Fruit fly (Drosophila melanogaster): ENCODE measurements around the gene Six4.

Gene Six4

dm6 chr3L:20778224-20779063 lies 14.1 kb downstream of the Six4 start, which contains the start of the genes Pex16 and Pex14 (continued):
- TF ChIP-seq Scr (GFP tag; IDR thresholded peaks at IDR 0.05; ENCODE audit: partially characterized antibody) = no peak
- TF ChIP-seq CG12155 (GFP tag; optimal IDR thresholded peaks at IDR 0.05) = peak; percentile 74
- no peak for TF ChIP-seq D19A (tag; optimal IDR thresholded peaks at IDR 0.05)
- peak; percentile 66; the same call in 1 of the 3 replicates for TF ChIP-seq CG3726 (GFP tag; IDR thresholded peaks at IDR 0.05)
- TF ChIP-seq Stat92E (GFP tag; optimal IDR thresholded peaks at IDR 0.05) = no peak
- no peak for TF ChIP-seq ham (GFP tag; IDR thresholded peaks at IDR 0.05)
- TF ChIP-seq CG15696 (tag; optimal IDR thresholded peaks at IDR 0.05) = peak; percentile 61
- TF ChIP-seq eve (GFP tag; optimal IDR thresholded peaks at IDR 0.05) = no peak
- TF ChIP-seq CG4617 (GFP tag; optimal IDR thresholded peaks at IDR 0.05; ENCODE audit: borderline replicate concordance) = peak; percentile 68
- no peak for TF ChIP-seq Elba2 (GFP tag; optimal IDR thresholded peaks at IDR 0.05)
- TF ChIP-seq grn (GFP tag; optimal IDR thresholded peaks at IDR 0.05) = no peak
- no peak for TF ChIP-seq z (GFP tag; IDR thresholded peaks at IDR 0.05)
- peak; percentile 64 for TF ChIP-seq Mes4 (GFP tag; optimal IDR thresholded peaks at IDR 0.05)
- TF ChIP-seq CG10431 (GFP tag; optimal IDR thresholded peaks at IDR 0.05) = no peak
- peak; percentile 62 for TF ChIP-seq chm (GFP tag; IDR thresholded peaks at IDR 0.05)
- TF ChIP-seq CG11398 (GFP tag; optimal IDR thresholded peaks at IDR 0.05) = peak; percentile 38
- TF ChIP-seq CG1603 (tag; optimal IDR thresholded peaks at IDR 0.05) = peak; percentile 66
- TF ChIP-seq fru (optimal IDR thresholded peaks at IDR 0.05) = no peak
- peak; percentile 73 for TF ChIP-seq tgo (GFP tag; IDR thresholded peaks at IDR 0.05)
- TF ChIP-seq CG17802 (tag; optimal IDR thresholded peaks at IDR 0.05) = peak; percentile 34
- peak; percentile 48 for TF ChIP-seq CG31224 (GFP tag; IDR thresholded peaks at IDR 0.05)
- peak; percentile 68 for TF ChIP-seq CG14014 (GFP tag; IDR thresholded peaks at IDR 0.05)
- peak; percentile 14 for TF ChIP-seq CG8290 (GFP tag; optimal IDR thresholded peaks at IDR 0.05)
- TF ChIP-seq CG8290 (tag; optimal IDR thresholded peaks at IDR 0.05) = peak in 1 of 2 experiments; percentile 85
- no peak for TF ChIP-seq CG6683 (GFP tag; optimal IDR thresholded peaks at IDR 0.05)
- TF ChIP-seq ranshi (GFP tag; IDR thresholded peaks at IDR 0.05) = peak; percentile 71
- peak; percentile 15 for TF ChIP-seq Fer1 (GFP tag; optimal IDR thresholded peaks at IDR 0.05)
- TF ChIP-seq nerfin-2 (GFP tag; IDR thresholded peaks at IDR 0.05; ENCODE audit: partially characterized antibody) = no peak
- peak; percentile 38 for TF ChIP-seq CG10274 (GFP tag; optimal IDR thresholded peaks at IDR 0.05)
- TF ChIP-seq CG1647 (GFP tag; optimal IDR thresholded peaks at IDR 0.05) = peak; percentile 52
- peak; percentile 72 for TF ChIP-seq CG17328 (GFP tag; IDR thresholded peaks at IDR 0.05)
- TF ChIP-seq fu2 (GFP tag; optimal IDR thresholded peaks at IDR 0.05) = peak; percentile 69
- TF ChIP-seq NC2β (GFP tag; optimal IDR thresholded peaks at IDR 0.05) = peak; percentile 24
- TF ChIP-seq Antp (GFP tag; optimal IDR thresholded peaks at IDR 0.05) = peak; percentile 81
- no peak for TF ChIP-seq sqz (GFP tag; optimal IDR thresholded peaks at IDR 0.05)
- peak; percentile 37 for TF ChIP-seq CG13123 (GFP tag; optimal IDR thresholded peaks at IDR 0.05)
- peak; percentile 43 for TF ChIP-seq luna (GFP tag; optimal IDR thresholded peaks at IDR 0.05)
- TF ChIP-seq Sox100B (GFP tag; optimal IDR thresholded peaks at IDR 0.05) = no peak
- TF ChIP-seq pnt (GFP tag; optimal IDR thresholded peaks at IDR 0.05) = peak; percentile 86
- TF ChIP-seq CG16863 (GFP tag; optimal IDR thresholded peaks at IDR 0.05) = peak; percentile 76
- peak in 1 of 2 experiments; percentile 0 for TF ChIP-seq insv (GFP tag; optimal IDR thresholded peaks at IDR 0.05)
- TF ChIP-seq onecut (GFP tag; IDR thresholded peaks at IDR 0.05) = peak; percentile 25; the same call in 1 of the 2 replicates
- peak; percentile 68 for TF ChIP-seq CG14667 (GFP tag; IDR thresholded peaks at IDR 0.05)
- peak; percentile 22; the same call in 1 of the 3 replicates for TF ChIP-seq sr (GFP tag; IDR thresholded peaks at IDR 0.05)
- no peak for TF ChIP-seq CG8478 (optimal IDR thresholded peaks at IDR 0.05)
- TF ChIP-seq Six4 (GFP tag; optimal IDR thresholded peaks at IDR 0.05) = peak; percentile 53
- peak; percentile 76 for TF ChIP-seq az2 (GFP tag; optimal IDR thresholded peaks at IDR 0.05)
- TF ChIP-seq Oli (tag; optimal IDR thresholded peaks at IDR 0.05) = peak; percentile 59
- peak; percentile 63 for TF ChIP-seq ssp (GFP tag; IDR thresholded peaks at IDR 0.05)
- TF ChIP-seq Sry-δ (GFP tag; optimal IDR thresholded peaks at IDR 0.05) = peak; percentile 44
- TF ChIP-seq CG4707 (GFP tag; optimal IDR thresholded peaks at IDR 0.05) = peak; percentile 2

Measured in whole organism, embryonic.